Fruit fly (Drosophila melanogaster) whole organism, embryonic: ENCODE results near the gene CG17027.

Experiments used
- Abd-B ChIP-seq: fragments of 200-800 bp; sonication (Bioruptor generic); optimal IDR thresholded peaks from 2 replicates; lab custom pipeline; 2018; ENCODE audit warnings: missing biosample characterization, mild to moderate bottlenecking, missing genetic modification characterization, moderate library complexity
- Atf6 ChIP-seq: fragments of 200-800 bp; sonication (Bioruptor generic); IDR thresholded peaks from 2 replicates; pipeline ENCODE4 v1.3.6; 2022; ENCODE audit warnings: missing biosample characterization, missing genetic modification characterization
- CG10209 ChIP-seq: fragments of 200-800 bp; sonication (Bioruptor generic); optimal IDR thresholded peaks from 3 replicates; lab custom pipeline; 2017; ENCODE audit warnings: missing biosample characterization, mild to moderate bottlenecking, missing genetic modification characterization, missing genetic modification reagents
- CG10462 ChIP-seq: fragments of 200-800 bp; sonication (Bioruptor generic); optimal IDR thresholded peaks from 2 replicates; lab custom pipeline; 2016; ENCODE audit warnings: missing biosample characterization, missing genetic modification characterization
- CG10979 ChIP-seq: fragments of 200-800 bp; sonication (Bioruptor generic); optimal IDR thresholded peaks from 2 replicates; lab custom pipeline; 2018; ENCODE audit warnings: missing biosample characterization, mild to moderate bottlenecking, missing genetic modification characterization, moderate library complexity
- CG11247 ChIP-seq: fragments of 200-800 bp; sonication (Bioruptor generic); IDR thresholded peaks from 2 replicates; pipeline ENCODE4 v1.3.6; 2022; ENCODE audit warnings: missing biosample characterization, missing genetic modification characterization
- CG12942 ChIP-seq: fragments of 200-800 bp; sonication (Bioruptor generic); optimal IDR thresholded peaks from 3 replicates; lab custom pipeline; 2016; ENCODE audit warnings: missing biosample characterization, missing genetic modification characterization
- CG13287 ChIP-seq: fragments of 200-800 bp; sonication (Bioruptor generic); IDR thresholded peaks from 2 replicates; pipeline ENCODE4 v1.3.6; 2022; ENCODE audit warnings: missing biosample characterization, missing genetic modification characterization; ENCODE audit not compliant: partially characterized antibody
- CG1529 ChIP-seq: fragments of 200-800 bp; sonication (Bioruptor generic); optimal IDR thresholded peaks from 3 replicates; lab custom pipeline; 2018; ENCODE audit warnings: missing biosample characterization, missing genetic modification characterization
- CG17912 ChIP-seq: fragments of 200-800 bp; sonication (Bioruptor generic); optimal IDR thresholded peaks from 2 replicates; lab custom pipeline; 2018; ENCODE audit warnings: missing biosample characterization, mild to moderate bottlenecking, missing genetic modification characterization
- CG18599 ChIP-seq: fragments of 200-800 bp; sonication (Bioruptor generic); optimal IDR thresholded peaks from 3 replicates; lab custom pipeline; 2017; ENCODE audit warnings: missing biosample characterization, missing genetic modification characterization, mild to moderate bottlenecking, moderate library complexity, missing genetic modification reagents
- CG2120 ChIP-seq: fragments of 200-800 bp; sonication (Bioruptor generic); optimal IDR thresholded peaks from 3 replicates; lab custom pipeline; 2016; ENCODE audit warnings: missing biosample characterization, missing genetic modification characterization
- CG2202 ChIP-seq: fragments of 200-800 bp; sonication (Bioruptor generic); optimal IDR thresholded peaks from 2 replicates; lab custom pipeline; 2018; ENCODE audit warnings: missing biosample characterization, mild to moderate bottlenecking, missing genetic modification characterization
- CG31224 ChIP-seq: fragments of 200-800 bp; sonication (Bioruptor generic); IDR thresholded peaks from 2 replicates; pipeline ENCODE4 v1.3.6; 2022; ENCODE audit warnings: missing biosample characterization, missing genetic modification characterization
- CG32532 ChIP-seq: fragments of 200-800 bp; sonication (Bioruptor generic); IDR thresholded peaks from 2 replicates; pipeline ENCODE4 v1.3.6; 2022; ENCODE audit warnings: missing biosample characterization, missing genetic modification characterization
- CG33213 ChIP-seq: fragments of 200-800 bp; sonication (Bioruptor generic); optimal IDR thresholded peaks from 3 replicates; lab custom pipeline; 2016; ENCODE audit warnings: missing biosample characterization, missing genetic modification characterization
- CG34376 ChIP-seq: fragments of 200-800 bp; sonication (Bioruptor generic); optimal IDR thresholded peaks from 2 replicates; lab custom pipeline; 2018; ENCODE audit warnings: missing biosample characterization, mild to moderate bottlenecking, missing genetic modification characterization
- CG34422 ChIP-seq: fragments of 200-800 bp; sonication (Bioruptor generic); IDR thresholded peaks from 3 replicates; pipeline ENCODE4 v1.3.6; 2022; ENCODE audit warnings: missing biosample characterization, missing genetic modification characterization
- CG5180 ChIP-seq: fragments of 200-800 bp; sonication (Bioruptor generic); optimal IDR thresholded peaks from 3 replicates; lab custom pipeline; 2017; ENCODE audit warnings: missing biosample characterization, missing genetic modification characterization, mild to moderate bottlenecking, moderate library complexity, missing genetic modification reagents
- CG6254 ChIP-seq: fragments of 200-800 bp; sonication (Bioruptor generic); optimal IDR thresholded peaks from 3 replicates; lab custom pipeline; 2017; ENCODE audit warnings: mild to moderate bottlenecking, missing biosample characterization, missing genetic modification reagents, missing genetic modification characterization
- CG6654 ChIP-seq: fragments of 200-800 bp; sonication (Bioruptor generic); optimal IDR thresholded peaks from 2 replicates; lab custom pipeline; 2017; ENCODE audit warnings: missing biosample characterization, mild to moderate bottlenecking, missing genetic modification characterization
- CG8281 ChIP-seq: fragments of 200-800 bp; sonication (Bioruptor generic); optimal IDR thresholded peaks from 2 replicates; lab custom pipeline; 2018; ENCODE audit warnings: missing biosample characterization, mild to moderate bottlenecking, missing genetic modification characterization, moderate library complexity
- CG8388 ChIP-seq: fragments of 200-800 bp; sonication (Bioruptor generic); optimal IDR thresholded peaks from 2 replicates; lab custom pipeline; 2019; ENCODE audit warnings: missing biosample characterization, mild to moderate bottlenecking, missing genetic modification characterization, moderate library complexity
- CG9876 ChIP-seq: fragments of 200-800 bp; sonication (Bioruptor generic); optimal IDR thresholded peaks from 2 replicates; lab custom pipeline; 2016; ENCODE audit warnings: missing biosample characterization, missing genetic modification characterization
- Deaf1 ChIP-seq: fragments of 200-800 bp; optimal IDR thresholded peaks from 3 replicates; lab custom pipeline; 2019; ENCODE audit warnings: missing biosample characterization, mild to moderate bottlenecking, missing genetic modification characterization, moderate library complexity
- Dll ChIP-seq: fragments of 200-800 bp; sonication (Bioruptor generic); IDR thresholded peaks from 4 replicates; pipeline ENCODE4 v1.3.6; 2022; ENCODE audit warnings: missing biosample characterization, missing genetic modification characterization; ENCODE audit not compliant: partially characterized antibody
- H2.0 ChIP-seq: fragments of 200-800 bp; sonication (Bioruptor generic); IDR thresholded peaks from 2 replicates; pipeline ENCODE4 v1.3.6; 2022; ENCODE audit warnings: missing biosample characterization, missing genetic modification characterization
- Med ChIP-seq: fragments of 200-800 bp; sonication (Bioruptor generic); peaks from one replicate; lab custom pipeline; 2016; ENCODE audit warnings: missing biosample characterization, missing genetic modification characterization, mild to moderate bottlenecking, inconsistent platforms, moderate library complexity
- Mrtf ChIP-seq: fragments of 200-800 bp; sonication (Bioruptor generic); IDR thresholded peaks from 3 replicates; pipeline ENCODE4 v1.3.6; 2022; ENCODE audit warnings: missing biosample characterization, missing genetic modification characterization
- Poxn ChIP-seq: fragments of 200-800 bp; sonication (Bioruptor generic); IDR thresholded peaks from 2 replicates; pipeline ENCODE4 v1.3.6; 2022; ENCODE audit warnings: missing biosample characterization, missing genetic modification characterization
- Vsx1 ChIP-seq: fragments of 200-800 bp; sonication (Bioruptor generic); optimal IDR thresholded peaks from 2 replicates; lab custom pipeline; 2017; ENCODE audit warnings: missing biosample characterization, mild to moderate bottlenecking, missing genetic modification characterization, missing genetic modification reagents
- YL-1 ChIP-seq: fragments of 200-800 bp; sonication (Bioruptor generic); optimal IDR thresholded peaks from 3 replicates; lab custom pipeline; 2017; ENCODE audit warnings: missing biosample characterization, mild to moderate bottlenecking, missing genetic modification characterization
- amos ChIP-seq: fragments of 200-800 bp; sonication (Bioruptor generic); IDR thresholded peaks from 2 replicates; pipeline ENCODE4 v1.3.6; 2022; ENCODE audit warnings: missing biosample characterization, missing genetic modification characterization; ENCODE audit not compliant: partially characterized antibody
- br ChIP-seq: fragments of >200 bp; optimal IDR thresholded peaks from 2 replicates; lab custom pipeline; 2017
- chm ChIP-seq: fragments of 200-800 bp; sonication (Bioruptor generic); IDR thresholded peaks from 2 replicates; pipeline ENCODE4 v1.3.6; 2022; ENCODE audit warnings: missing biosample characterization, missing genetic modification characterization
- da ChIP-seq: fragments of 200-800 bp; sonication (Bioruptor generic); optimal IDR thresholded peaks from 2 replicates; lab custom pipeline; 2016; ENCODE audit warnings: missing biosample characterization, missing genetic modification characterization
- dan ChIP-seq: fragments of 200-800 bp; sonication (Bioruptor generic); IDR thresholded peaks from 2 replicates; pipeline ENCODE4 v1.3.6; 2022; ENCODE audit warnings: missing biosample characterization, missing genetic modification characterization
- disco-r ChIP-seq: fragments of 200-800 bp; sonication (Bioruptor generic); optimal IDR thresholded peaks from 2 replicates; lab custom pipeline; 2016; ENCODE audit warnings: missing biosample characterization, missing genetic modification characterization
- dmrt11E ChIP-seq: fragments of 200-800 bp; sonication (Bioruptor generic); optimal IDR thresholded peaks from 3 replicates; lab custom pipeline; 2018; ENCODE audit warnings: missing biosample characterization, mild to moderate bottlenecking, missing genetic modification characterization, moderate library complexity
- grn ChIP-seq: fragments of 200-800 bp; sonication (Bioruptor generic); optimal IDR thresholded peaks from 3 replicates; lab custom pipeline; 2017; ENCODE audit warnings: missing biosample characterization, missing genetic modification characterization
- hbn ChIP-seq: fragments of 200-800 bp; sonication (Bioruptor generic); IDR thresholded peaks from 2 replicates; pipeline ENCODE4 v1.3.6; 2022; ENCODE audit warnings: missing biosample characterization, missing genetic modification characterization; ENCODE audit not compliant: partially characterized antibody
- jumu ChIP-seq: fragments of 200-800 bp; sonication (Bioruptor generic); optimal IDR thresholded peaks from 3 replicates; lab custom pipeline; 2016; ENCODE audit warnings: missing biosample characterization, missing genetic modification characterization
- mam ChIP-seq: fragments of 200-800 bp; sonication (Bioruptor generic); optimal IDR thresholded peaks from 3 replicates; lab custom pipeline; 2016; ENCODE audit warnings: missing biosample characterization, missing genetic modification characterization
- mld ChIP-seq: fragments of 200-800 bp; sonication (Bioruptor generic); IDR thresholded peaks from 3 replicates; pipeline ENCODE4 v1.3.6; 2022; ENCODE audit warnings: missing biosample characterization, missing genetic modification characterization; ENCODE audit not compliant: partially characterized antibody
- nau ChIP-seq: fragments of 200-800 bp; sonication (Bioruptor generic); optimal IDR thresholded peaks from 3 replicates; lab custom pipeline; 2017; ENCODE audit warnings: missing biosample characterization, mild to moderate bottlenecking, missing genetic modification characterization, missing genetic modification reagents
- nmo ChIP-seq: fragments of 200-800 bp; sonication (Bioruptor generic); optimal IDR thresholded peaks from 2 replicates; lab custom pipeline; 2018; ENCODE audit warnings: missing biosample characterization, mild to moderate bottlenecking, missing genetic modification characterization, moderate library complexity
- p53 ChIP-seq: fragments of 200-800 bp; sonication (Bioruptor generic); optimal IDR thresholded peaks from 2 replicates; lab custom pipeline; 2016; ENCODE audit warnings: missing biosample characterization, missing genetic modification characterization
- psq ChIP-seq: fragments of 200-800 bp; sonication (Bioruptor generic); optimal IDR thresholded peaks from 2 replicates; lab custom pipeline; 2017; ENCODE audit warnings: missing biosample characterization, missing genetic modification characterization
- tgo ChIP-seq: fragments of 200-800 bp; sonication (Bioruptor generic); IDR thresholded peaks from 3 replicates; pipeline ENCODE4 v1.3.6; 2022; ENCODE audit warnings: missing biosample characterization, missing genetic modification characterization
- zen ChIP-seq: fragments of 200-800 bp; sonication (Bioruptor generic); optimal IDR thresholded peaks from 3 replicates; lab custom pipeline; 2018; ENCODE audit warnings: missing biosample characterization, mild to moderate bottlenecking, missing genetic modification characterization, moderate library complexity

CG17027 gene

dm6 chr3L:16023020-16023648 lies 43.2 kb downstream of the CG17027 start, which contains the start of gene Notum (continued):
- TF ChIP-seq Deaf1 (peak; percentile 48), CG31224 (GFP tag; lab: Robert Waterston, UW) (no peak), br (lab: Kevin White, UChicago) (no peak), CG11247 (GFP tag; lab: Robert Waterston, UW) (0 out of 2 replicates have a peak, but pooled peaks have one; percentile 37), Atf6 (no peak), CG8388 (GFP tag; lab: Kevin White, UChicago) (no peak), CG2202 (tag; lab: Kevin White, UChicago) (no peak), nau (GFP tag; lab: Kevin White, UChicago) (no peak), Mrtf (GFP tag; lab: Robert Waterston, UW) (no peak), CG2120 (GFP tag; lab: Kevin White, UChicago) (no peak), CG5180 (GFP tag; lab: Kevin White, UChicago) (no peak), H2.0 (GFP tag; lab: Robert Waterston, UW) (no peak), CG1529 (GFP tag; lab: Kevin White, UChicago) (no peak), CG32532 (GFP tag; lab: Robert Waterston, UW) (peak; percentile 34; the same call in 1 of the 2 replicates), nmo (no peak), Dll (GFP tag; lab: Robert Waterston, UW) (peak; percentile 51; the same call in 3 of the 4 replicates), CG10209 (GFP tag; lab: Kevin White, UChicago) (no peak), Med (GFP tag; lab: Kevin White, UChicago) (peak; percentile 71), psq (GFP tag; lab: Kevin White, UChicago) (no peak), grn (GFP tag; lab: Kevin White, UChicago) (peak; percentile 27), p53 (GFP tag; lab: Kevin White, UChicago) (no peak), Vsx1 (GFP tag; lab: Kevin White, UChicago) (no peak), CG10979 (tag; lab: Kevin White, UChicago) (no peak), CG6654 (GFP tag; lab: Kevin White, UChicago) (no peak), Poxn (GFP tag; lab: Robert Waterston, UW) (no peak), YL-1 (no peak), jumu (GFP tag; lab: Kevin White, UChicago) (no peak), amos (GFP tag; lab: Robert Waterston, UW) (peak; percentile 38; the same call in 1 of the 2 replicates), CG6254 (GFP tag; lab: Kevin White, UChicago) (no peak), CG12942 (GFP tag; lab: Kevin White, UChicago) (no peak), chm (GFP tag; lab: Robert Waterston, UW) (0 out of 2 replicates have a peak, but pooled peaks have one; percentile 37), CG33213 (GFP tag; lab: Kevin White, UChicago) (no peak), da (GFP tag; lab: Kevin White, UChicago) (no peak), zen (peak; percentile 13), CG13287 (GFP tag; lab: Robert Waterston, UW) (peak; percentile 15; the same call in 1 of the 2 replicates), disco-r (GFP tag; lab: Kevin White, UChicago) (no peak), tgo (no peak), dmrt11E (tag; lab: Kevin White, UChicago) (no peak), CG9876 (GFP tag; lab: Kevin White, UChicago) (no peak), CG18599 (GFP tag; lab: Kevin White, UChicago) (no peak), CG34422 (GFP tag; lab: Robert Waterston, UW) (no peak), Abd-B (GFP tag; lab: Kevin White, UChicago) (no peak), mam (GFP tag; lab: Kevin White, UChicago) (no peak), mld (GFP tag; lab: Robert Waterston, UW) (no peak), CG34376 (GFP tag; lab: Kevin White, UChicago) (no peak), CG8281 (tag; lab: Kevin White, UChicago) (no peak), CG10462 (no peak), dan (GFP tag; lab: Robert Waterston, UW) (no peak), CG17912 (GFP tag; lab: Kevin White, UChicago) (no peak), hbn (GFP tag; lab: Robert Waterston, UW) (no peak)
